Worm (Caenorhabditis elegans) whole organism, L3 larva: ENCODE data around the gene sfa-1.

Experiments
- R02D3.7 ChIP-seq: fragments of 150-350 bp; optimal IDR thresholded peaks from 2 replicates; lab custom pipeline; 2014; ENCODE audit warnings: missing biosample characterization, missing genetic modification characterization
- fos-1 ChIP-seq: fragments of 150-350 bp; optimal IDR thresholded peaks from 2 replicates; lab custom pipeline; 2014; ENCODE audit warnings: missing biosample characterization, missing genetic modification characterization
- lin-15B ChIP-seq: fragments of 150-350 bp; optimal IDR thresholded peaks from 2 replicates; lab custom pipeline; 2014; ENCODE audit warnings: missing biosample characterization, missing genetic modification characterization
- lin-39 ChIP-seq: fragments of 150-350 bp; optimal IDR thresholded peaks from 2 replicates; lab custom pipeline; 2018; ENCODE audit warnings: missing biosample characterization, missing genetic modification reagents, missing genetic modification characterization
- mdl-1 ChIP-seq: fragments of 150-350 bp; optimal IDR thresholded peaks from 2 replicates; lab custom pipeline; 2014; ENCODE audit warnings: missing biosample characterization, missing genetic modification characterization

DNA sequence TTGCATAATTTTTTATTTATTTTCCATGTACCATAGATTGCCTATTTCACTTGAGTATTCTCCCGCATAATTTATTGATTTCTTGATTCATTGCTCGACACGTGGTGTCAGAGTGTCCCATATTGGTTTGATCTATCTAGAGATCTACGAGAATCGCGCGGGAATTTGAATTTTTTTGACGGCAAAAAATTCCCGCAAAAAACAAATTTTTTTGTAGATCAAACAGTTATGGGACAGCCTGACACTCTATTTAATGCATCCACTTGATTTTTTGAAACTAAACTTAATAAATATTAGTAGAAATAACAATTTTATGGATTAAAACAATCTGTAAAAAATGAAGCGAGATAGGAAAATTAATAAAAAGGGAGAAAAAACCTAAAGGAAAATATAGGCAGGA lies 15.2 kb upstream of the sfa-1 start:
- TF ChIP-seq lin-39 (tag; lab: Kevin White, UChicago) (no peak), lin-15B (tag; lab: Kevin White, UChicago) (no peak), fos-1 (tag; lab: Kevin White, UChicago) (no peak), mdl-1 (tag; lab: Kevin White, UChicago) (no peak), R02D3.7 (tag; lab: Kevin White, UChicago) (no peak)
